Worm (Caenorhabditis elegans) whole organism, L2 larva: ENCODE data around the gene EEED8.3.
A peak's percentile ranks its signal among the peaks of the same experiment; 100 is the strongest.

Experiments
- C34F6.9 ChIP-seq: fragments of 150-350 bp; optimal IDR thresholded peaks from 2 replicates; lab custom pipeline; 2014; ENCODE audit warnings: missing biosample characterization, missing genetic modification characterization
- F13H6.1 ChIP-seq: sonication (generic microtip); optimal IDR thresholded peaks from 2 replicates; lab custom pipeline; 2016; ENCODE audit warnings: missing genetic modification characterization, missing compliant biosample characterization
- R02D3.7 ChIP-seq: fragments of 150-350 bp; optimal IDR thresholded peaks from 2 replicates; lab custom pipeline; 2014; ENCODE audit warnings: missing biosample characterization, missing genetic modification characterization
- ZK546.5 ChIP-seq: sonication (generic microtip); optimal IDR thresholded peaks from 2 replicates; lab custom pipeline; 2017; ENCODE audit warnings: missing biosample characterization, missing genetic modification characterization
- alr-1 ChIP-seq: fragments of 150-350 bp; optimal IDR thresholded peaks from 2 replicates; lab custom pipeline; 2014; ENCODE audit warnings: missing biosample characterization, missing genetic modification characterization
- aly-2 ChIP-seq: fragments of 150-350 bp; optimal IDR thresholded peaks from 2 replicates; lab custom pipeline; 2014; ENCODE audit warnings: missing biosample characterization, missing genetic modification characterization
- ama-1 ChIP-seq: fragments of 150-350 bp; optimal IDR thresholded peaks from 2 replicates; lab custom pipeline; 2018; ENCODE audit warnings: inconsistent platforms
- blmp-1 ChIP-seq: sonication (generic microtip); optimal IDR thresholded peaks from 2 replicates; lab custom pipeline; 2017; ENCODE audit warnings: missing genetic modification characterization, mild to moderate bottlenecking, missing compliant biosample characterization, antibody characterized with exemption, moderate library complexity; ENCODE audit not compliant: insufficient read depth
- ceh-16 ChIP-seq: fragments of 150-350 bp; optimal IDR thresholded peaks from 2 replicates; lab custom pipeline; 2014; ENCODE audit warnings: missing biosample characterization, missing genetic modification characterization
- ceh-82 ChIP-seq: fragments of 150-350 bp; optimal IDR thresholded peaks from 2 replicates; lab custom pipeline; 2014; ENCODE audit warnings: missing biosample characterization, missing genetic modification characterization
- crh-2 ChIP-seq: sonication (generic microtip); optimal IDR thresholded peaks from 2 replicates; lab custom pipeline; 2017; ENCODE audit warnings: missing biosample characterization, missing genetic modification characterization
- dmd-4 ChIP-seq: sonication (generic microtip); optimal IDR thresholded peaks from 2 replicates; lab custom pipeline; 2017; ENCODE audit warnings: missing biosample characterization, missing genetic modification characterization
- elt-1 ChIP-seq: fragments of 150-350 bp; optimal IDR thresholded peaks from 2 replicates; lab custom pipeline; 2014; ENCODE audit warnings: missing biosample characterization, missing genetic modification characterization
- elt-3 ChIP-seq: sonication (generic microtip); optimal IDR thresholded peaks from 2 replicates; lab custom pipeline; 2017; ENCODE audit warnings: missing biosample characterization, missing genetic modification characterization
- fos-1 ChIP-seq: fragments of 150-350 bp; optimal IDR thresholded peaks from 2 replicates; lab custom pipeline; 2014; ENCODE audit warnings: missing biosample characterization, missing genetic modification characterization
- gmeb-1 ChIP-seq: fragments of 150-350 bp; optimal IDR thresholded peaks from 2 replicates; lab custom pipeline; 2014; ENCODE audit warnings: missing biosample characterization, missing genetic modification characterization
- lin-11 ChIP-seq: fragments of 150-350 bp; sonication (generic microtip); optimal IDR thresholded peaks from 2 replicates; lab custom pipeline; 2014; ENCODE audit warnings: missing biosample characterization, missing genetic modification characterization, inconsistent platforms, mixed read lengths
- lin-13 ChIP-seq: fragments of 150-350 bp; optimal IDR thresholded peaks from 2 replicates; lab custom pipeline; 2014; ENCODE audit warnings: missing biosample characterization, missing genetic modification reagents, missing genetic modification characterization
- lin-39 ChIP-seq: fragments of 150-350 bp; optimal IDR thresholded peaks from 2 replicates; lab custom pipeline; 2014; ENCODE audit warnings: missing biosample characterization, missing genetic modification reagents, missing genetic modification characterization
- lsy-2 ChIP-seq, 2 experiments: fragments of 150-350 bp in 1 of 2; sonication (generic microtip) in 1 of 2; optimal IDR thresholded peaks; 2 replicates each; lab custom pipeline; 2014 to 2017; ENCODE audit warnings: missing biosample characterization in 2 of 2, missing genetic modification characterization in 2 of 2
- mab-5 ChIP-seq: fragments of 150-350 bp; optimal IDR thresholded peaks from 2 replicates; lab custom pipeline; 2014; ENCODE audit warnings: missing biosample characterization, missing genetic modification characterization
- mdl-1 ChIP-seq, 2 experiments: fragments of 150-350 bp in 1 of 2; sonication (generic microtip) in 1 of 2; optimal IDR thresholded peaks; 2 replicates each; lab custom pipeline; 2017; ENCODE audit warnings: missing biosample characterization in 2 of 2, missing genetic modification characterization in 2 of 2
- nhr-12 ChIP-seq: fragments of 150-350 bp; optimal IDR thresholded peaks from 2 replicates; lab custom pipeline; 2014; ENCODE audit warnings: missing biosample characterization, missing genetic modification characterization
- nhr-129 ChIP-seq: fragments of 150-350 bp; optimal IDR thresholded peaks from 2 replicates; lab custom pipeline; 2014; ENCODE audit warnings: missing biosample characterization, missing genetic modification characterization
- nhr-21 ChIP-seq: fragments of 150-350 bp; optimal IDR thresholded peaks from 2 replicates; lab custom pipeline; 2014; ENCODE audit warnings: missing biosample characterization, missing genetic modification characterization
- nhr-23 ChIP-seq: fragments of 150-350 bp; optimal IDR thresholded peaks from 2 replicates; lab custom pipeline; 2014; ENCODE audit warnings: missing biosample characterization, missing genetic modification reagents, missing genetic modification characterization
- nhr-237 ChIP-seq: fragments of 150-350 bp; optimal IDR thresholded peaks from 2 replicates; lab custom pipeline; 2014; ENCODE audit warnings: missing biosample characterization, missing genetic modification characterization
- nhr-25 ChIP-seq: fragments of 150-350 bp; sonication (generic microtip); optimal IDR thresholded peaks from 3 replicates; lab custom pipeline; 2014; ENCODE audit warnings: missing biosample characterization, missing genetic modification characterization
- nhr-6 ChIP-seq: fragments of 150-350 bp; optimal IDR thresholded peaks from 2 replicates; lab custom pipeline; 2014; ENCODE audit warnings: missing biosample characterization, missing genetic modification characterization
- nhr-77 ChIP-seq: fragments of 150-350 bp; optimal IDR thresholded peaks from 2 replicates; lab custom pipeline; 2014; ENCODE audit warnings: missing biosample characterization, missing genetic modification characterization
- peb-1 ChIP-seq: fragments of 150-350 bp; optimal IDR thresholded peaks from 2 replicates; lab custom pipeline; 2014; ENCODE audit warnings: missing biosample characterization, missing genetic modification characterization
- skn-1 ChIP-seq: sonication (generic microtip); optimal IDR thresholded peaks from 2 replicates; lab custom pipeline; 2017; ENCODE audit warnings: missing biosample characterization, missing genetic modification characterization
- sma-3 ChIP-seq: sonication (generic microtip); optimal IDR thresholded peaks from 2 replicates; lab custom pipeline; 2016; ENCODE audit warnings: missing genetic modification reagents, missing genetic modification characterization, missing compliant biosample characterization
- sma-9 ChIP-seq, 2 experiments: fragments of 150-350 bp in 1 of 2; sonication (generic microtip) in 1 of 2; optimal IDR thresholded peaks; 2 replicates each; lab custom pipeline; 2014 to 2016; ENCODE audit warnings: missing genetic modification characterization in 2 of 2, mild to moderate bottlenecking in 1 of 2, missing biosample characterization in 1 of 2, missing compliant biosample characterization in 1 of 2, missing genetic modification reagents in 1 of 2, moderate library complexity in 1 of 2
- snpc-4 ChIP-seq: fragments of 150-350 bp; optimal IDR thresholded peaks from 2 replicates; lab custom pipeline; 2014; ENCODE audit warnings: missing biosample characterization, missing genetic modification characterization
- unc-39 ChIP-seq: fragments of 150-350 bp; optimal IDR thresholded peaks from 2 replicates; lab custom pipeline; 2014; ENCODE audit warnings: missing biosample characterization, missing genetic modification characterization
- unc-55 ChIP-seq: fragments of 150-350 bp; sonication (generic microtip); optimal IDR thresholded peaks from 3 replicates; lab custom pipeline; 2014; ENCODE audit warnings: missing biosample characterization, missing genetic modification reagents, missing genetic modification characterization
- unc-62 ChIP-seq: fragments of 150-350 bp; optimal IDR thresholded peaks from 2 replicates; lab custom pipeline; 2014; ENCODE audit warnings: missing biosample characterization, missing genetic modification reagents, missing genetic modification characterization
- ztf-1 ChIP-seq: fragments of 200-800 bp; sonication (Bioruptor generic); conservative IDR thresholded peaks from 2 replicates; pipeline ENCODE4 v1.3.6; 2022; ENCODE audit warnings: missing genetic modification characterization, missing compliant biosample characterization
- ztf-11 ChIP-seq: sonication (generic microtip); optimal IDR thresholded peaks from 2 replicates; lab custom pipeline; 2017; ENCODE audit warnings: missing biosample characterization, missing genetic modification characterization

Gene EEED8.3

DNA sequence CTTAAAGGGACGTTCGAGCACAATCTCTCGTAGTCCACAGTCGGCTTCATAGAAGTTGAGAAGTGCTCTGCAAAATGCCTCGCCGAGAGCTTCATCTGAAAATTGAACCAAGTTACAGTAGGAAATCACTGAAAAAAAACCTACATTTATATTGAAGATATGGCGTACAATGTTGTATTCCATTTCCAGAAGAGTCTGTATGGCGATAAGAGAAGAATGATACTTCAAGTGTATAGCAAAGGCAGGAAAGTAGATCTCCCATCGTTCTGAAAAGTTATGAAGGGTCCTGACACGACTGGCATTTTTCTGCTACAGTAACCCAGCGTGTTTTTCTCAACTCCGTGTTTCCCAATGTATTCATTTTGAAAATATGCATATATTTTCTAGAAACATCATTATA, 29.8 kb upstream of the EEED8.3 start:
- TF ChIP-seq lin-39 (tag; lab: Kevin White, UChicago) = no peak
- no peak for TF ChIP-seq nhr-21 (tag; lab: Kevin White, UChicago)
- no peak for TF ChIP-seq fos-1
- TF ChIP-seq ZK546.5 (tag; lab: Kevin White, UChicago) = no peak
- TF ChIP-seq R02D3.7 (tag; lab: Kevin White, UChicago) = no peak
- no peak for TF ChIP-seq ztf-11 (tag; lab: Kevin White, UChicago)
- TF ChIP-seq nhr-6 (tag; lab: Kevin White, UChicago) = no peak
- no peak for TF ChIP-seq gmeb-1 (tag; lab: Kevin White, UChicago)
- no peak for TF ChIP-seq sma-9 (GFP tag; optimal IDR thresholded peaks at IDR 0.05; lab: Kevin White, UChicago)
- no peak for TF ChIP-seq sma-9 (tag; optimal IDR thresholded peaks at IDR 0.05; lab: Kevin White, UChicago)
- no peak for TF ChIP-seq aly-2 (tag; lab: Kevin White, UChicago)
- TF ChIP-seq snpc-4 (tag; lab: Kevin White, UChicago) = no peak
- no peak for TF ChIP-seq skn-1
- no peak for TF ChIP-seq ztf-1 (GFP tag; lab: Robert Waterston, UW)
- TF ChIP-seq peb-1 (tag; lab: Kevin White, UChicago) = no peak
- no peak for TF ChIP-seq ama-1 (lab: Kevin White, UChicago)
- TF ChIP-seq alr-1 (tag; lab: Kevin White, UChicago) = no peak
- TF ChIP-seq nhr-12 (tag; lab: Kevin White, UChicago) = no peak

DNA sequence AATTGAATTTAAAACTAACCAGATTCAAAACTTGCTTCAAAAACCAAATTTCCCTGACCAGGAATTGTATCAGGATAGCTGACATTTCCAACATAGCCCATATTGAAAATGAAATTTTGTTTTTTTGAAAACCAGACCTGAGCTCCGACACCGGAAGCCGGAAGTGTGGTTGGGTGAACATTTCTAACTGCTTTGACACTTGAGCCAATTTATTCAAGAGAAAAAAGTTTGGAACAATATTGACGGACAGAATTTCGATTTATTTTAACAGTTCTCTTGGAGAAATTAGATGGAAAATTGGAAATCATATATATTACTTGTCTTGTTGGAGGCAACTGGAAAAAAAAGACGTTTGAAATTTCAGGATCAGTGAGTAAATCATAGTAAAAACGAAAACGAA, 26.9 kb upstream of the EEED8.3 start, which contains the start of gene ccpp-6:
Gene ccpp-6 (minus strand): TSS at position 101 of the 400 bp plus-strand sequence.
- TF ChIP-seq elt-1 (tag; lab: Kevin White, UChicago) (no peak), lin-13 (no peak), F13H6.1 (no peak), sma-9 (GFP tag; optimal IDR thresholded peaks at IDR 0.05; lab: Kevin White, UChicago) (no peak), sma-9 (tag; optimal IDR thresholded peaks at IDR 0.05; lab: Kevin White, UChicago) (no peak), lsy-2 (tag; optimal IDR thresholded peaks at IDR 0.05; lab: Kevin White, UChicago) (no peak), lin-11 (tag; lab: Kevin White, UChicago) (no peak), ZK546.5 (tag; lab: Kevin White, UChicago) (no peak), nhr-237 (tag; lab: Kevin White, UChicago) (no peak), unc-62 (GFP tag; lab: Kevin White, UChicago) (no peak), nhr-25 (tag; lab: Kevin White, UChicago) (no peak), lin-39 (tag; lab: Kevin White, UChicago) (no peak), gmeb-1 (tag; lab: Kevin White, UChicago) (no peak), snpc-4 (tag; lab: Kevin White, UChicago) (no peak), R02D3.7 (tag; lab: Kevin White, UChicago) (no peak), elt-3 (tag; lab: Kevin White, UChicago) (no peak), nhr-77 (tag; lab: Kevin White, UChicago) (no peak)

DNA sequence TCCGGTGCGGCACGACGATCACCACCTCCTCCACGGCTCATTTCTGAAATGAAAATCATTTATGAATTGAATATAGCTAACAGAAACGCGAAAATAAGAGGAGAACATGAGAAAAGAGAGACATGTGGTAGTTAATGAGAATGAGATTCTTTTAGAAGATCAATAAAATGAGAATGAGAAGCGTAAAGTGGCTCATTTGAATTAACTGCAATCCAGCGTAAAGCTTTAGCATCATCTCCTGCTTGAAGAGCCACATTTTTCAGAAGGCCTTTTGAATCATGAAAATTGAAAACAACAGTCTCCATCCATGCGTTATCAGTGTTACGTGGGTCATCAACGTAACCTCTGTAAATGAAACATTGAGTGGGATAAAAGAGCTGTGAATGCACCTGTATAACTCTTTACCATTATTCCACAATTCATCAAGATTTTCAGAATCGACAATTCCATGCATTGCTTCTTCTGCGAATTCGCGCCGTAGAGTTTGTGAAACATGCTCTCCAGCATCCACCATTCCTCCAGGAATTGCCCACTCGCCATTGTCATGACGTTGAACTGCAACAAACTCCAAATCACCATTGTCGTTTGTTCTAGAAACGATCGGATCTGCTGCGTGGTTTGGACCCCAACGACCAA, 25.2 kb upstream of the EEED8.3 start, which contains the start of gene rsp-4:
Gene rsp-4 (minus strand): TSS at position 51 of the 636 bp plus-strand sequence.
- no peak for TF ChIP-seq nhr-21 (tag; lab: Kevin White, UChicago)
- no peak for TF ChIP-seq skn-1
- no peak for TF ChIP-seq ceh-82
- TF ChIP-seq nhr-6 (tag; lab: Kevin White, UChicago) = no peak
- TF ChIP-seq dmd-4 (tag; lab: Kevin White, UChicago) = no peak
- TF ChIP-seq nhr-129 = no peak
- no peak for TF ChIP-seq unc-39 (tag; lab: Kevin White, UChicago)
- no peak for TF ChIP-seq blmp-1 (tag; lab: Kevin White, UChicago)
- TF ChIP-seq alr-1 (tag; lab: Kevin White, UChicago) = no peak
- no peak for TF ChIP-seq nhr-23
- TF ChIP-seq ZK546.5 (tag; lab: Kevin White, UChicago) = no peak
- TF ChIP-seq lin-13 = no peak
- TF ChIP-seq elt-3 (tag; lab: Kevin White, UChicago) = no peak
- TF ChIP-seq snpc-4 (tag; lab: Kevin White, UChicago) = no peak
- TF ChIP-seq unc-62 (GFP tag; lab: Kevin White, UChicago) = no peak

DNA sequence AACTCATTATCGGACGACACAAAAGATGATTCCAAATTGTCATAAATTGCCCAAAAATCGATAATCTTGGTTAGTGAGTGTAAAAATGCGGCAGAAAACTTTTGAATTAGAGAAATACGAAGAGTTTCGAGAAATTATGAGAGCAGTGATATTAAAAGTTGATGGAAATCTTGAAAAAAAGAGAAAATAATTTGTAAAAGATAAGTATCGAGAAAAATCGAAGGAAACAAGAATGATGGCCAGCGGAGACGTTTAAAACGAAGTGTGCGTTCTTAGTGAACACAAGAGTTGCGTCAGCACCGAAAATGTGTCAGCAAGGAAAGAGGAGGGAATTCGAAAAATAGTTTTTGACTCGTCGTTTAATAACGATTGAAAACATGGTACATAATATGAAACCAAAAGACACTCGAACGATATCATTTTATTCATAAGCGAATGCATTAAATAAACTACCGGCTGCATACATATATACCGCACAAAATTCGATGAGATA, 24.2 kb upstream of the EEED8.3 start, which contains the start of gene ndx-6:
Gene ndx-6 (minus strand): TSS at position 51 of the 493 bp plus-strand sequence.
- TF ChIP-seq mab-5 (peak; percentile 84), nhr-129 (peak; percentile 92), ceh-82 (no peak), aly-2 (tag; lab: Kevin White, UChicago) (no peak), gmeb-1 (tag; lab: Kevin White, UChicago) (peak; percentile 98), ceh-16 (peak; percentile 68), mdl-1 (tag; optimal IDR thresholded peaks at IDR 0.05; lab: Kevin White, UChicago) (no peak), alr-1 (tag; lab: Kevin White, UChicago) (no peak), unc-55 (GFP tag; lab: Kevin White, UChicago) (peak; percentile 95), nhr-12 (tag; lab: Kevin White, UChicago) (no peak), sma-3 (GFP tag; lab: Kevin White, UChicago) (peak; percentile 88), C34F6.9 (peak; percentile 88), blmp-1 (tag; lab: Kevin White, UChicago) (peak; percentile 56), crh-2 (tag; lab: Kevin White, UChicago) (peak; percentile 90), nhr-21 (tag; lab: Kevin White, UChicago) (peak; percentile 70), sma-9 (GFP tag; optimal IDR thresholded peaks at IDR 0.05; lab: Kevin White, UChicago) (peak; percentile 87), sma-9 (tag; optimal IDR thresholded peaks at IDR 0.05; lab: Kevin White, UChicago) (no peak), skn-1 (peak; percentile 37), elt-1 (tag; lab: Kevin White, UChicago) (no peak), nhr-6 (tag; lab: Kevin White, UChicago) (peak; percentile 79), lin-11 (tag; lab: Kevin White, UChicago) (peak; percentile 45), R02D3.7 (tag; lab: Kevin White, UChicago) (peak; percentile 40), F13H6.1 (peak; percentile 81), lin-13 (peak; percentile 83), snpc-4 (tag; lab: Kevin White, UChicago) (peak; percentile 80), nhr-25 (tag; lab: Kevin White, UChicago) (peak; percentile 85)
